Fruit fly (Drosophila melanogaster): ENCODE results near the gene mfas.
A peak's percentile ranks its signal among the peaks of the same experiment; 100 is the strongest.

Gene mfas

DNA sequence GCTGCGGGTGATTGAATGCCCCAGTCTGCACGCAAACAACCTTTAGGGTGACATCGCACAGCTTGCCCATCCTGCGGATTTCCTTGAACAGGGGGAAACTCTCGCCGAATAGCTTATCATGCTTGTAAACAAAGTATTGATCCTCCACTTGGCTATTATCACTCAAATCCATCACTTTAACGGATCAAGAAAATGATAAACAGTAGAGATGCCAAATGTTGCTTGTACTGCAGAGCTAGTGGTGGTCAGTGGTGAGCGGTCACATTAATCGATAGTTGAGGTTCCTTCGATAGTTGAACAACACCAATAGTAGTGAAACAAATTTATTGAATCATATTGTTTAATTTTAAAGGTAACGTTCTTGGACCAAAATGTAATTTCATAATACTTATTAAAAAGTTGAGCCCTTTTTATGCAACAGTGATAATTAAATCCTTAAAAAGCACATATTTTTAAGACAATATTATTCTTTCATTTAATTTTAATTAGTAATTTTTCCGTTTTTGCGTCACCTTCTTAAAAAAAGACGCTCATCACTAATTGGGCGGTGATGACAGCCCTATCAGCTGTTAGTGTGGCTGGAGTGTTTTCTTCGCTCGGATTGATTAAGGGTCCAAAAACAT is 17.2 kb upstream of the mfas start, which contains the start of the genes KLHL18 and GCC185 (continued):
- TF ChIP-seq Hr39 (GFP tag; optimal IDR thresholded peaks at IDR 0.05) (peak; percentile 87), CG7368 (GFP tag; optimal IDR thresholded peaks at IDR 0.05) (peak; percentile 52), CG16779 (tag; optimal IDR thresholded peaks at IDR 0.05) (no peak), CG8632 (GFP tag; optimal IDR thresholded peaks at IDR 0.05) (peak; percentile 55), vri (GFP tag; optimal IDR thresholded peaks at IDR 0.05) (no peak), CG15336 (GFP tag; IDR thresholded peaks at IDR 0.05) (no peak), CG6792 (GFP tag; optimal IDR thresholded peaks at IDR 0.05) (peak; percentile 67), topi (GFP tag; optimal IDR thresholded peaks at IDR 0.05) (peak; percentile 80), CG31627 (GFP tag; optimal IDR thresholded peaks at IDR 0.05) (peak; percentile 88), OdsH (GFP tag; optimal IDR thresholded peaks at IDR 0.05) (peak; percentile 88), fd59A (GFP tag; optimal IDR thresholded peaks at IDR 0.05) (peak; percentile 27), achi (GFP tag; optimal IDR thresholded peaks at IDR 0.05) (peak; percentile 77), CG1621 (tag; optimal IDR thresholded peaks at IDR 0.05) (no peak), CG10669 (GFP tag; optimal IDR thresholded peaks at IDR 0.05) (peak; percentile 61), CG11902 (GFP tag; optimal IDR thresholded peaks at IDR 0.05) (peak; percentile 84), Eip93F (GFP tag; optimal IDR thresholded peaks at IDR 0.05) (peak; percentile 12), CG6808 (GFP tag; optimal IDR thresholded peaks at IDR 0.05) (peak; percentile 37), Sox14 (GFP tag; optimal IDR thresholded peaks at IDR 0.05) (peak; percentile 75), Hr4 (GFP tag; optimal IDR thresholded peaks at IDR 0.05) (peak; percentile 83), Eip75B (GFP tag; optimal IDR thresholded peaks at IDR 0.05) (no peak), CG4318 (GFP tag; optimal IDR thresholded peaks at IDR 0.05) (no peak), Ets21C (GFP tag; optimal IDR thresholded peaks at IDR 0.05) (peak; percentile 82), CG32006 (GFP tag; optimal IDR thresholded peaks at IDR 0.05) (peak; percentile 79), cyc (GFP tag; optimal IDR thresholded peaks at IDR 0.05) (peak; percentile 87), CG9139 (GFP tag; optimal IDR thresholded peaks at IDR 0.05) (no peak), net (GFP tag; optimal IDR thresholded peaks at IDR 0.05) (peak; percentile 49), eg (GFP tag; IDR thresholded peaks at IDR 0.05) (peak; percentile 73), Met (GFP tag; optimal IDR thresholded peaks at IDR 0.05) (peak; percentile 73), ss (GFP tag; optimal IDR thresholded peaks at IDR 0.05) (no peak), CG3032 (tag; optimal IDR thresholded peaks at IDR 0.05) (peak; percentile 87), Sox15 (GFP tag; optimal IDR thresholded peaks at IDR 0.05) (peak; percentile 88), Hr38 (GFP tag; optimal IDR thresholded peaks at IDR 0.05) (no peak), fkh (GFP tag; optimal IDR thresholded peaks at IDR 0.05) (peak; percentile 55), dac (GFP tag; optimal IDR thresholded peaks at IDR 0.05) (peak; percentile 49)

DNA sequence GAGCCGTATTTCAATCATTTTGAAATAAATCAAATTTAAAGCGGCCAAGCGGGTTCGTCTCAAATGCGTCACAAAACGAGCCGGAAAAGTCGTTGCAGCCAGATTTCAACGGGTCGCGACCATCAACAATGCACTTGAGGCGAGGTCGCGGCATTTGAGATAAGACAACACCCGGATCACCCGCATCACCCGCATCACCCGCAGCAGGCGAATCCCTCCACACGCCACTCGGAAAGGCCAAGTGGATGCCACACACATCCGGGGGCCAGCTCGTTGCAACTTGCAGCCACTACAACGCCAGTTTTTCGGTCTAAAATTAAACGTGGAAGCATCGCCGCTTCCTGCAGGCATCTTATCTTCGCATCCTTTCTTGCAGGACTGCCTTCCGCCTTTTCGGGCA is 13.3 kb upstream of the mfas start:
- TF ChIP-seq CG6163 (GFP tag; IDR thresholded peaks at IDR 0.05) (0 out of 3 replicates have a peak, but pooled peaks have one; percentile 30), svp (GFP tag) (peak; percentile 64), Met (GFP tag; optimal IDR thresholded peaks at IDR 0.05) (no peak), spab (GFP tag; optimal IDR thresholded peaks at IDR 0.05) (no peak)

DNA sequence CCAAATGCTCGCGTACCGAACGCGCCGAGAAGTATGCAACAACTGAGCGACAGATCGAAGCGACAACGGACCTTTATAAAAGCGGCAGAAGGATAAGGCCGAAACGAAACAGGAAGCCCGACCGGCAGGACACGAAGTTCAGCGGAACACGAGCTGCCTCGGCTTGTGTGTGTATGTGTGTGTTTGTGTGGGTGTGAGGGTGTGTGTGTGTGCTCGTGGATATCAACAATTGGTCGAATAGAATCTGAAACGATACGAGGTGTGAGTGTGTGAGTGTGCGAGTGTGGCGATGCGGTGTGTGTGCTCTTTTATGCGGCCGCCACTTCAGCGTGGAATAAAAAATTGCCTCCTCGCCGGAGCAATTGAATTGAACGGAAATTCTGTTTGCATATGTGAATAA is 12.3 kb upstream of the mfas start, which contains the start of gene Tk:
Tk (minus strand) TSS at position 57 of the 400 bp plus-strand sequence.
- TF ChIP-seq CG7368 (GFP tag; optimal IDR thresholded peaks at IDR 0.05) = no peak
- TF ChIP-seq Ets96B (tag; optimal IDR thresholded peaks at IDR 0.05) = no peak
- no peak for TF ChIP-seq CG10669 (GFP tag; optimal IDR thresholded peaks at IDR 0.05)
- no peak for TF ChIP-seq lz (GFP tag; optimal IDR thresholded peaks at IDR 0.05)
- TF ChIP-seq CG8119 (GFP tag; IDR thresholded peaks at IDR 0.05) = no peak
- no peak for TF ChIP-seq CG11762 (GFP tag; optimal IDR thresholded peaks at IDR 0.05; ENCODE audit: insufficient read depth)
- no peak for TF ChIP-seq Met (GFP tag; optimal IDR thresholded peaks at IDR 0.05)
- no peak for TF ChIP-seq Gug (GFP tag; IDR thresholded peaks at IDR 0.05)
- TF ChIP-seq fkh (GFP tag; optimal IDR thresholded peaks at IDR 0.05) = no peak
- TF ChIP-seq CG6792 (GFP tag; optimal IDR thresholded peaks at IDR 0.05) = no peak
- no peak for TF ChIP-seq CG3919 (GFP tag; optimal IDR thresholded peaks at IDR 0.05)
- no peak for TF ChIP-seq CG6276 (GFP tag; optimal IDR thresholded peaks at IDR 0.05)
- TF ChIP-seq CG6854 (GFP tag; optimal IDR thresholded peaks at IDR 0.05) = no peak
- no peak for TF ChIP-seq ss (GFP tag; optimal IDR thresholded peaks at IDR 0.05)

Measured in whole organism, prepupa.